Fruit fly (Drosophila melanogaster) whole organism, wandering third instar larva: ENCODE results near the gene CG31360.

Source experiments
- CG32264 ChIP-seq: fragments of 200-800 bp; sonication (Bioruptor generic); optimal IDR thresholded peaks from 2 replicates; lab custom pipeline; 2016; ENCODE audit warnings: missing biosample characterization, missing genetic modification characterization
- Dfd ChIP-seq: fragments of >200 bp; optimal IDR thresholded peaks from 2 replicates; lab custom pipeline; 2017; ENCODE audit warnings: missing biosample characterization, missing genetic modification characterization
- HLH106 ChIP-seq: fragments of 200-800 bp; optimal IDR thresholded peaks from 3 replicates; lab custom pipeline; 2019; ENCODE audit warnings: missing biosample characterization, mild to moderate bottlenecking, missing genetic modification characterization, moderate library complexity
- ey ChIP-seq: fragments of 200-800 bp; sonication (Bioruptor generic); optimal IDR thresholded peaks from 2 replicates; lab custom pipeline; 2016; ENCODE audit warnings: missing biosample characterization, missing genetic modification characterization
- h ChIP-seq: fragments of 200-800 bp; sonication (Bioruptor generic); optimal IDR thresholded peaks from 3 replicates; lab custom pipeline; 2016; ENCODE audit warnings: missing biosample characterization, mild to moderate bottlenecking, missing genetic modification characterization
- jim ChIP-seq: fragments of 175-275, 200-325 bp; sonication (Bioruptor generic); optimal IDR thresholded peaks from 2 replicates; lab custom pipeline; 2016; ENCODE audit warnings: missing biosample characterization, mild to moderate bottlenecking, missing genetic modification characterization
- psq ChIP-seq: fragments of 200-800 bp; sonication (Bioruptor generic); optimal IDR thresholded peaks from 3 replicates; lab custom pipeline; 2017; ENCODE audit warnings: missing biosample characterization, mild to moderate bottlenecking, missing genetic modification characterization, moderate library complexity
- woc ChIP-seq: sonication (Bioruptor generic); optimal IDR thresholded peaks from 2 replicates; lab custom pipeline; 2016; ENCODE audit warnings: missing biosample characterization, mild to moderate bottlenecking, missing genetic modification characterization

- TF ChIP-seq h (GFP tag; lab: Kevin White, UChicago) = peak; percentile 84
- no peak for TF ChIP-seq HLH106
- peak; percentile 75 for TF ChIP-seq psq (GFP tag; lab: Kevin White, UChicago)
- no peak for TF ChIP-seq jim (GFP tag; lab: Kevin White, UChicago)
- peak; percentile 2 for TF ChIP-seq woc
- TF ChIP-seq CG32264 (GFP tag; lab: Kevin White, UChicago) = no peak
- peak; percentile 3 for TF ChIP-seq ey (GFP tag; lab: Kevin White, UChicago)
- no peak for TF ChIP-seq Dfd (GFP tag; lab: Kevin White, UChicago)
These were observed 32.1 kb downstream of the CG31360 start for dm6 chr3R:17716858-17717596.
